Fruit fly (Drosophila melanogaster) Kc167 (cell line): Measurements from ENCODE around the gene CG2611.

Experiments used
- Myc ChIP-seq: fragments of >200 bp; optimal IDR thresholded peaks from 2 replicates; lab custom pipeline; 2017; ENCODE audit warnings: missing external identifiers
- Sin3A ChIP-seq: fragments of >200 bp; optimal IDR thresholded peaks from 2 replicates; lab custom pipeline; 2018; ENCODE audit warnings: missing external identifiers
- h ChIP-seq: fragments of >200 bp; optimal IDR thresholded peaks from 3 replicates; lab custom pipeline; 2018; ENCODE audit warnings: missing external identifiers
- insv ChIP-seq: fragments of >200 bp; optimal IDR thresholded peaks from 3 replicates; lab custom pipeline; 2018; ENCODE audit warnings: missing external identifiers
- psq ChIP-seq: fragments of >200 bp; optimal IDR thresholded peaks from 2 replicates; lab custom pipeline; 2017; ENCODE audit warnings: missing external identifiers
- ttk ChIP-seq: sonication (Bioruptor generic); optimal IDR thresholded peaks from 2 replicates; lab custom pipeline; 2017; ENCODE audit warnings: missing external identifiers

- no peak for TF ChIP-seq psq (lab: Kevin White, UChicago)
- TF ChIP-seq ttk (lab: Kevin White, UChicago), result no peak
- TF ChIP-seq insv (lab: Kevin White, UChicago), result no peak
- no peak for TF ChIP-seq Sin3A
- TF ChIP-seq h (lab: Kevin White, UChicago), result no peak
- no peak for TF ChIP-seq Myc (lab: Kevin White, UChicago)
Observed at dm6 chr2L:20634215-20634614, 15.8 kb upstream of the CG2611 start, which contains the start of gene CG17472.
